Worm (Caenorhabditis elegans) whole organism, L2 larva: Measurements from ENCODE around the gene piit-1.

ENCODE experiments used
- C34F6.9 ChIP-seq: fragments of 150-350 bp; optimal IDR thresholded peaks from 2 replicates; lab custom pipeline; 2014; ENCODE audit warnings: missing biosample characterization, missing genetic modification characterization
- F13H6.1 ChIP-seq: sonication (generic microtip); optimal IDR thresholded peaks from 2 replicates; lab custom pipeline; 2016; ENCODE audit warnings: missing genetic modification characterization, missing compliant biosample characterization
- R02D3.7 ChIP-seq: fragments of 150-350 bp; optimal IDR thresholded peaks from 2 replicates; lab custom pipeline; 2014; ENCODE audit warnings: missing biosample characterization, missing genetic modification characterization
- Y55F3AM.14 ChIP-seq: fragments of 200-800 bp; sonication (Bioruptor generic); optimal IDR thresholded peaks from 2 replicates; lab custom pipeline; 2018; ENCODE audit warnings: mild to moderate bottlenecking, missing genetic modification characterization, missing compliant biosample characterization
- ZK546.5 ChIP-seq: sonication (generic microtip); optimal IDR thresholded peaks from 2 replicates; lab custom pipeline; 2017; ENCODE audit warnings: missing biosample characterization, missing genetic modification characterization
- alr-1 ChIP-seq: fragments of 150-350 bp; optimal IDR thresholded peaks from 2 replicates; lab custom pipeline; 2014; ENCODE audit warnings: missing biosample characterization, missing genetic modification characterization
- aly-2 ChIP-seq: fragments of 150-350 bp; optimal IDR thresholded peaks from 2 replicates; lab custom pipeline; 2014; ENCODE audit warnings: missing biosample characterization, missing genetic modification characterization
- ama-1 ChIP-seq: fragments of 150-350 bp; optimal IDR thresholded peaks from 2 replicates; lab custom pipeline; 2018; ENCODE audit warnings: inconsistent platforms
- blmp-1 ChIP-seq: sonication (generic microtip); optimal IDR thresholded peaks from 2 replicates; lab custom pipeline; 2017; ENCODE audit warnings: missing genetic modification characterization, mild to moderate bottlenecking, missing compliant biosample characterization, antibody characterized with exemption, moderate library complexity; ENCODE audit not compliant: insufficient read depth
- ceh-16 ChIP-seq: fragments of 150-350 bp; optimal IDR thresholded peaks from 2 replicates; lab custom pipeline; 2014; ENCODE audit warnings: missing biosample characterization, missing genetic modification characterization
- crh-2 ChIP-seq: sonication (generic microtip); optimal IDR thresholded peaks from 2 replicates; lab custom pipeline; 2017; ENCODE audit warnings: missing biosample characterization, missing genetic modification characterization
- dmd-4 ChIP-seq: sonication (generic microtip); optimal IDR thresholded peaks from 2 replicates; lab custom pipeline; 2017; ENCODE audit warnings: missing biosample characterization, missing genetic modification characterization
- egl-27 ChIP-seq: sonication (generic microtip); optimal IDR thresholded peaks from 3 replicates; lab custom pipeline; 2017; ENCODE audit warnings: missing biosample characterization, missing genetic modification reagents, missing genetic modification characterization
- elt-1 ChIP-seq: fragments of 150-350 bp; optimal IDR thresholded peaks from 2 replicates; lab custom pipeline; 2014; ENCODE audit warnings: missing biosample characterization, missing genetic modification characterization
- elt-3 ChIP-seq: sonication (generic microtip); optimal IDR thresholded peaks from 2 replicates; lab custom pipeline; 2017; ENCODE audit warnings: missing biosample characterization, missing genetic modification characterization
- fos-1 ChIP-seq: fragments of 150-350 bp; optimal IDR thresholded peaks from 2 replicates; lab custom pipeline; 2014; ENCODE audit warnings: missing biosample characterization, missing genetic modification characterization
- gmeb-1 ChIP-seq: fragments of 150-350 bp; optimal IDR thresholded peaks from 2 replicates; lab custom pipeline; 2014; ENCODE audit warnings: missing biosample characterization, missing genetic modification characterization
- lin-11 ChIP-seq: fragments of 150-350 bp; sonication (generic microtip); optimal IDR thresholded peaks from 2 replicates; lab custom pipeline; 2014; ENCODE audit warnings: missing biosample characterization, missing genetic modification characterization, inconsistent platforms, mixed read lengths
- lin-39 ChIP-seq: fragments of 150-350 bp; optimal IDR thresholded peaks from 2 replicates; lab custom pipeline; 2014; ENCODE audit warnings: missing biosample characterization, missing genetic modification reagents, missing genetic modification characterization
- lsy-2 ChIP-seq, 2 experiments: fragments of 150-350 bp in 1 of 2; sonication (generic microtip) in 1 of 2; optimal IDR thresholded peaks; 2 replicates each; lab custom pipeline; 2014 to 2017; ENCODE audit warnings: missing biosample characterization in 2 of 2, missing genetic modification characterization in 2 of 2
- mab-5 ChIP-seq: fragments of 150-350 bp; optimal IDR thresholded peaks from 2 replicates; lab custom pipeline; 2014; ENCODE audit warnings: missing biosample characterization, missing genetic modification characterization
- mdl-1 ChIP-seq, 2 experiments: fragments of 150-350 bp in 1 of 2; sonication (generic microtip) in 1 of 2; optimal IDR thresholded peaks; 2 replicates each; lab custom pipeline; 2017; ENCODE audit warnings: missing biosample characterization in 2 of 2, missing genetic modification characterization in 2 of 2
- nhr-12 ChIP-seq: fragments of 150-350 bp; optimal IDR thresholded peaks from 2 replicates; lab custom pipeline; 2014; ENCODE audit warnings: missing biosample characterization, missing genetic modification characterization
- nhr-129 ChIP-seq: fragments of 150-350 bp; optimal IDR thresholded peaks from 2 replicates; lab custom pipeline; 2014; ENCODE audit warnings: missing biosample characterization, missing genetic modification characterization
- nhr-21 ChIP-seq: fragments of 150-350 bp; optimal IDR thresholded peaks from 2 replicates; lab custom pipeline; 2014; ENCODE audit warnings: missing biosample characterization, missing genetic modification characterization
- nhr-23 ChIP-seq: fragments of 150-350 bp; optimal IDR thresholded peaks from 2 replicates; lab custom pipeline; 2014; ENCODE audit warnings: missing biosample characterization, missing genetic modification reagents, missing genetic modification characterization
- nhr-237 ChIP-seq: fragments of 150-350 bp; optimal IDR thresholded peaks from 2 replicates; lab custom pipeline; 2014; ENCODE audit warnings: missing biosample characterization, missing genetic modification characterization
- nhr-25 ChIP-seq: fragments of 150-350 bp; sonication (generic microtip); optimal IDR thresholded peaks from 3 replicates; lab custom pipeline; 2014; ENCODE audit warnings: missing biosample characterization, missing genetic modification characterization
- nhr-6 ChIP-seq: fragments of 150-350 bp; optimal IDR thresholded peaks from 2 replicates; lab custom pipeline; 2014; ENCODE audit warnings: missing biosample characterization, missing genetic modification characterization
- nhr-77 ChIP-seq: fragments of 150-350 bp; optimal IDR thresholded peaks from 2 replicates; lab custom pipeline; 2014; ENCODE audit warnings: missing biosample characterization, missing genetic modification characterization
- peb-1 ChIP-seq: fragments of 150-350 bp; optimal IDR thresholded peaks from 2 replicates; lab custom pipeline; 2014; ENCODE audit warnings: missing biosample characterization, missing genetic modification characterization
- sem-4 ChIP-seq: fragments of 150-350 bp; optimal IDR thresholded peaks from 2 replicates; lab custom pipeline; 2014; ENCODE audit warnings: missing biosample characterization, missing genetic modification reagents, missing genetic modification characterization
- skn-1 ChIP-seq: sonication (generic microtip); optimal IDR thresholded peaks from 2 replicates; lab custom pipeline; 2017; ENCODE audit warnings: missing biosample characterization, missing genetic modification characterization
- sma-3 ChIP-seq: sonication (generic microtip); optimal IDR thresholded peaks from 2 replicates; lab custom pipeline; 2016; ENCODE audit warnings: missing genetic modification reagents, missing genetic modification characterization, missing compliant biosample characterization
- sma-9 ChIP-seq, 2 experiments: fragments of 150-350 bp in 1 of 2; sonication (generic microtip) in 1 of 2; optimal IDR thresholded peaks; 2 replicates each; lab custom pipeline; 2014 to 2016; ENCODE audit warnings: missing genetic modification characterization in 2 of 2, mild to moderate bottlenecking in 1 of 2, missing biosample characterization in 1 of 2, missing compliant biosample characterization in 1 of 2, missing genetic modification reagents in 1 of 2, moderate library complexity in 1 of 2
- snpc-4 ChIP-seq: fragments of 150-350 bp; optimal IDR thresholded peaks from 2 replicates; lab custom pipeline; 2014; ENCODE audit warnings: missing biosample characterization, missing genetic modification characterization
- unc-39 ChIP-seq: fragments of 150-350 bp; optimal IDR thresholded peaks from 2 replicates; lab custom pipeline; 2014; ENCODE audit warnings: missing biosample characterization, missing genetic modification characterization
- unc-55 ChIP-seq: fragments of 150-350 bp; sonication (generic microtip); optimal IDR thresholded peaks from 3 replicates; lab custom pipeline; 2014; ENCODE audit warnings: missing biosample characterization, missing genetic modification reagents, missing genetic modification characterization
- unc-62 ChIP-seq: fragments of 150-350 bp; optimal IDR thresholded peaks from 2 replicates; lab custom pipeline; 2014; ENCODE audit warnings: missing biosample characterization, missing genetic modification reagents, missing genetic modification characterization
- ztf-11 ChIP-seq: sonication (generic microtip); optimal IDR thresholded peaks from 2 replicates; lab custom pipeline; 2017; ENCODE audit warnings: missing biosample characterization, missing genetic modification characterization
- ztf-4 ChIP-seq: fragments of 150-350 bp; optimal IDR thresholded peaks from 2 replicates; lab custom pipeline; 2014; ENCODE audit warnings: missing biosample characterization, missing genetic modification characterization

The piit-1 gene

ce11 chrV:11598807-11599206, 11.1 kb downstream of the piit-1 start, which contains the start of gene srx-84:
srx-84 (plus strand) TSS chrV:11599107.
- no peak for TF ChIP-seq unc-62 (GFP tag; lab: Kevin White, UChicago)

DNA sequence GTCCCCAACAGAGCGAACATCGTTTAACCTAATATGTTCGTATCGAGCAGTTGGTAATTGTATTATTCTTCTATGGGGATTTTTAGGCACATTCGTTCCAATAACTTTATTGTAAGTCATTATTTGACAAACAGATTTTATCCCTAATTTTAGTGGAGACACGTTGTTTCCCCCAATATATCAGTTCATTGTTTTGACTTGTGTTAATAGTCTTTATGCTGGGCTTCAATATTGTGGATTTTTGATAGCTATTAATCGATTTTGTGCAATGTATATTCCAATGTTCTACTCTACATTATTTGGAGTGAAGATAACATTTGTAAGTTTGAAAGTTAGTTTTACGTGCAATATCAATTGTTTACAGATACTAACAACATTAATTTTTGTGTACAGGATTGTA, 16.1 kb downstream of the piit-1 start:
- no peak for TF ChIP-seq nhr-23 (tag; lab: Kevin White, UChicago)
- TF ChIP-seq nhr-237 = no peak
- TF ChIP-seq elt-3 (tag; lab: Kevin White, UChicago) = no peak
- TF ChIP-seq unc-39 (tag; lab: Kevin White, UChicago) = no peak
- TF ChIP-seq ZK546.5 (tag; lab: Kevin White, UChicago) = no peak
- TF ChIP-seq mdl-1 (tag; optimal IDR thresholded peaks at IDR 0.05; lab: Kevin White, UChicago) = no peak

ce11 chrV:11593427-11593826, 16.5 kb downstream of the piit-1 start, which contains the start of gene srx-80:
srx-80 (plus strand) TSS chrV:11593727.
- no peak for TF ChIP-seq R02D3.7 (tag; lab: Kevin White, UChicago)
- no peak for TF ChIP-seq peb-1 (tag; lab: Kevin White, UChicago)
- TF ChIP-seq lin-39 (tag; lab: Kevin White, UChicago) = no peak
- TF ChIP-seq ztf-4 (tag; lab: Kevin White, UChicago) = no peak
- TF ChIP-seq nhr-77 (tag; lab: Kevin White, UChicago) = no peak
- no peak for TF ChIP-seq mab-5 (tag; lab: Kevin White, UChicago)
- no peak for TF ChIP-seq nhr-23 (tag; lab: Kevin White, UChicago)
- no peak for TF ChIP-seq dmd-4 (tag; lab: Kevin White, UChicago)
- no peak for TF ChIP-seq crh-2 (tag; lab: Kevin White, UChicago)
- TF ChIP-seq ama-1 (lab: Kevin White, UChicago) = no peak
- TF ChIP-seq snpc-4 (tag; lab: Kevin White, UChicago) = no peak
- no peak for TF ChIP-seq alr-1 (tag; lab: Kevin White, UChicago)

ce11 chrV:11589433-11589832, 20.5 kb downstream of the piit-1 start, which contains the start of gene srx-82:
srx-82 (plus strand) TSS chrV:11589733.
- TF ChIP-seq ZK546.5 (tag; lab: Kevin White, UChicago) = no peak
- no peak for TF ChIP-seq skn-1 (tag; lab: Kevin White, UChicago)
- no peak for TF ChIP-seq mab-5 (tag; lab: Kevin White, UChicago)
- TF ChIP-seq lin-39 (tag; lab: Kevin White, UChicago) = no peak
- no peak for TF ChIP-seq mdl-1 (tag; optimal IDR thresholded peaks at IDR 0.05; lab: Kevin White, UChicago)
- no peak for TF ChIP-seq sem-4 (tag; lab: Kevin White, UChicago)
- no peak for TF ChIP-seq ceh-16
- TF ChIP-seq gmeb-1 (tag; lab: Kevin White, UChicago) = no peak
- TF ChIP-seq egl-27 (tag; lab: Kevin White, UChicago) = no peak
- TF ChIP-seq lin-11 (tag; lab: Kevin White, UChicago) = no peak
- TF ChIP-seq F13H6.1 = no peak
- TF ChIP-seq blmp-1 = no peak
- no peak for TF ChIP-seq ama-1 (lab: Kevin White, UChicago)
- TF ChIP-seq sma-9 (GFP tag; optimal IDR thresholded peaks at IDR 0.05; lab: Kevin White, UChicago) = no peak
- TF ChIP-seq sma-9 (tag; optimal IDR thresholded peaks at IDR 0.05; lab: Kevin White, UChicago) = no peak
- no peak for TF ChIP-seq nhr-237
- no peak for TF ChIP-seq nhr-23 (tag; lab: Kevin White, UChicago)
- TF ChIP-seq, all 48 proteins: peak for 0

DNA sequence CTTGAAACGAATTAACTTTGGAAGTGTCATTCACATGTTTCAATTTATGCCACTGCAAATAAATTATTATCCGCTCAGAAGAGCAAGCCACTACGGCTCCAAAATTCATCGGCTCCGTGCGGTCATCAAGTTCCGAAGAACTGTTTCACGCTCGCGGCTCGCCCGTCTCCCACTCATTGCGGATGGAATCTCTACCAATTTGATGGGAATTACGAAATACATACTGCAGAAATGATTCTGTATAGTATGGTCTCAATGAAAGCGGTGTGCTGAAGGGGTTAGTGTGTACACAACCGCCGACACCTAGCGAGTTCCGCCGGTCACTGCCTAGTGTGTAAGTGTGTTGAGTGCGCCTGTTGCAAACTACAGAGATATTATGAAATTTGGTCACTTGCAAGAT, 24.8 kb downstream of the piit-1 start:
- TF ChIP-seq nhr-129 (no peak), ztf-4 (tag; lab: Kevin White, UChicago) (no peak), sma-9 (GFP tag; optimal IDR thresholded peaks at IDR 0.05; lab: Kevin White, UChicago) (peak; percentile 84), sma-9 (tag; optimal IDR thresholded peaks at IDR 0.05; lab: Kevin White, UChicago) (no peak), unc-55 (GFP tag; lab: Kevin White, UChicago) (no peak), fos-1 (tag; lab: Kevin White, UChicago) (peak; percentile 32), F13H6.1 (no peak), dmd-4 (tag; lab: Kevin White, UChicago) (no peak), elt-1 (tag; lab: Kevin White, UChicago) (no peak), R02D3.7 (tag; lab: Kevin White, UChicago) (no peak), ceh-16 (peak; percentile 58), aly-2 (no peak), nhr-237 (no peak), C34F6.9 (no peak), Y55F3AM.14 (no peak), mab-5 (tag; lab: Kevin White, UChicago) (no peak), nhr-25 (no peak), ztf-11 (tag; lab: Kevin White, UChicago) (no peak), lin-11 (tag; lab: Kevin White, UChicago) (no peak), elt-3 (tag; lab: Kevin White, UChicago) (no peak), egl-27 (tag; lab: Kevin White, UChicago) (no peak), snpc-4 (tag; lab: Kevin White, UChicago) (peak; percentile 95), nhr-12 (tag; lab: Kevin White, UChicago) (no peak), lsy-2 (tag; optimal IDR thresholded peaks at IDR 0.05; lab: Kevin White, UChicago) (no peak), nhr-21 (peak; percentile 49), sma-3 (GFP tag; lab: Kevin White, UChicago) (peak; percentile 75), nhr-6 (tag; lab: Kevin White, UChicago) (no peak), alr-1 (tag; lab: Kevin White, UChicago) (no peak), gmeb-1 (tag; lab: Kevin White, UChicago) (no peak), crh-2 (tag; lab: Kevin White, UChicago) (peak; percentile 37), nhr-23 (tag; lab: Kevin White, UChicago) (no peak), nhr-77 (tag; lab: Kevin White, UChicago) (no peak), ZK546.5 (tag; lab: Kevin White, UChicago) (no peak), mdl-1 (tag; optimal IDR thresholded peaks at IDR 0.05; lab: Kevin White, UChicago) (no peak)
